Worm (Caenorhabditis elegans) whole organism, L2 larva: ENCODE data around the gene pigm-1.

Experiments used
- C34F6.9 ChIP-seq: fragments of 150-350 bp; optimal IDR thresholded peaks from 2 replicates; lab custom pipeline; 2014; ENCODE audit warnings: missing biosample characterization, missing genetic modification characterization
- F13H6.1 ChIP-seq: sonication (generic microtip); optimal IDR thresholded peaks from 2 replicates; lab custom pipeline; 2016; ENCODE audit warnings: missing genetic modification characterization, missing compliant biosample characterization
- ZK546.5 ChIP-seq: sonication (generic microtip); optimal IDR thresholded peaks from 2 replicates; lab custom pipeline; 2017; ENCODE audit warnings: missing biosample characterization, missing genetic modification characterization
- alr-1 ChIP-seq: fragments of 150-350 bp; optimal IDR thresholded peaks from 2 replicates; lab custom pipeline; 2014; ENCODE audit warnings: missing biosample characterization, missing genetic modification characterization
- aly-2 ChIP-seq: fragments of 150-350 bp; optimal IDR thresholded peaks from 2 replicates; lab custom pipeline; 2014; ENCODE audit warnings: missing biosample characterization, missing genetic modification characterization
- ama-1 ChIP-seq: fragments of 150-350 bp; optimal IDR thresholded peaks from 2 replicates; lab custom pipeline; 2018; ENCODE audit warnings: inconsistent platforms
- blmp-1 ChIP-seq: sonication (generic microtip); optimal IDR thresholded peaks from 2 replicates; lab custom pipeline; 2017; ENCODE audit warnings: missing genetic modification characterization, mild to moderate bottlenecking, missing compliant biosample characterization, antibody characterized with exemption, moderate library complexity; ENCODE audit not compliant: insufficient read depth
- ceh-16 ChIP-seq: fragments of 150-350 bp; optimal IDR thresholded peaks from 2 replicates; lab custom pipeline; 2014; ENCODE audit warnings: missing biosample characterization, missing genetic modification characterization
- ceh-82 ChIP-seq: fragments of 150-350 bp; optimal IDR thresholded peaks from 2 replicates; lab custom pipeline; 2014; ENCODE audit warnings: missing biosample characterization, missing genetic modification characterization
- crh-2 ChIP-seq: sonication (generic microtip); optimal IDR thresholded peaks from 2 replicates; lab custom pipeline; 2017; ENCODE audit warnings: missing biosample characterization, missing genetic modification characterization
- dmd-4 ChIP-seq: sonication (generic microtip); optimal IDR thresholded peaks from 2 replicates; lab custom pipeline; 2017; ENCODE audit warnings: missing biosample characterization, missing genetic modification characterization
- egl-27 ChIP-seq: sonication (generic microtip); optimal IDR thresholded peaks from 3 replicates; lab custom pipeline; 2017; ENCODE audit warnings: missing biosample characterization, missing genetic modification reagents, missing genetic modification characterization
- elt-1 ChIP-seq: fragments of 150-350 bp; optimal IDR thresholded peaks from 2 replicates; lab custom pipeline; 2014; ENCODE audit warnings: missing biosample characterization, missing genetic modification characterization
- fos-1 ChIP-seq: fragments of 150-350 bp; optimal IDR thresholded peaks from 2 replicates; lab custom pipeline; 2014; ENCODE audit warnings: missing biosample characterization, missing genetic modification characterization
- gmeb-1 ChIP-seq: fragments of 150-350 bp; optimal IDR thresholded peaks from 2 replicates; lab custom pipeline; 2014; ENCODE audit warnings: missing biosample characterization, missing genetic modification characterization
- lin-11 ChIP-seq: fragments of 150-350 bp; sonication (generic microtip); optimal IDR thresholded peaks from 2 replicates; lab custom pipeline; 2014; ENCODE audit warnings: missing biosample characterization, missing genetic modification characterization, inconsistent platforms, mixed read lengths
- lin-13 ChIP-seq: fragments of 150-350 bp; optimal IDR thresholded peaks from 2 replicates; lab custom pipeline; 2014; ENCODE audit warnings: missing biosample characterization, missing genetic modification reagents, missing genetic modification characterization
- lin-39 ChIP-seq: fragments of 150-350 bp; optimal IDR thresholded peaks from 2 replicates; lab custom pipeline; 2014; ENCODE audit warnings: missing biosample characterization, missing genetic modification reagents, missing genetic modification characterization
- lsy-2 ChIP-seq, 2 experiments: fragments of 150-350 bp in 1 of 2; sonication (generic microtip) in 1 of 2; optimal IDR thresholded peaks; 2 replicates each; lab custom pipeline; 2014 to 2017; ENCODE audit warnings: missing biosample characterization in 2 of 2, missing genetic modification characterization in 2 of 2
- mab-5 ChIP-seq: fragments of 150-350 bp; optimal IDR thresholded peaks from 2 replicates; lab custom pipeline; 2014; ENCODE audit warnings: missing biosample characterization, missing genetic modification characterization
- nhr-10 ChIP-seq: sonication (generic microtip); optimal IDR thresholded peaks from 2 replicates; lab custom pipeline; 2017; ENCODE audit warnings: missing biosample characterization, missing genetic modification characterization
- nhr-12 ChIP-seq: fragments of 150-350 bp; optimal IDR thresholded peaks from 2 replicates; lab custom pipeline; 2014; ENCODE audit warnings: missing biosample characterization, missing genetic modification characterization
- nhr-129 ChIP-seq: fragments of 150-350 bp; optimal IDR thresholded peaks from 2 replicates; lab custom pipeline; 2014; ENCODE audit warnings: missing biosample characterization, missing genetic modification characterization
- nhr-23 ChIP-seq: fragments of 150-350 bp; optimal IDR thresholded peaks from 2 replicates; lab custom pipeline; 2014; ENCODE audit warnings: missing biosample characterization, missing genetic modification reagents, missing genetic modification characterization
- nhr-237 ChIP-seq: fragments of 150-350 bp; optimal IDR thresholded peaks from 2 replicates; lab custom pipeline; 2014; ENCODE audit warnings: missing biosample characterization, missing genetic modification characterization
- nhr-6 ChIP-seq: fragments of 150-350 bp; optimal IDR thresholded peaks from 2 replicates; lab custom pipeline; 2014; ENCODE audit warnings: missing biosample characterization, missing genetic modification characterization
- peb-1 ChIP-seq: fragments of 150-350 bp; optimal IDR thresholded peaks from 2 replicates; lab custom pipeline; 2014; ENCODE audit warnings: missing biosample characterization, missing genetic modification characterization
- sem-4 ChIP-seq: fragments of 150-350 bp; optimal IDR thresholded peaks from 2 replicates; lab custom pipeline; 2014; ENCODE audit warnings: missing biosample characterization, missing genetic modification reagents, missing genetic modification characterization
- skn-1 ChIP-seq: sonication (generic microtip); optimal IDR thresholded peaks from 2 replicates; lab custom pipeline; 2017; ENCODE audit warnings: missing biosample characterization, missing genetic modification characterization
- sma-3 ChIP-seq: sonication (generic microtip); optimal IDR thresholded peaks from 2 replicates; lab custom pipeline; 2016; ENCODE audit warnings: missing genetic modification reagents, missing genetic modification characterization, missing compliant biosample characterization
- snpc-4 ChIP-seq: fragments of 150-350 bp; optimal IDR thresholded peaks from 2 replicates; lab custom pipeline; 2014; ENCODE audit warnings: missing biosample characterization, missing genetic modification characterization
- unc-39 ChIP-seq: fragments of 150-350 bp; optimal IDR thresholded peaks from 2 replicates; lab custom pipeline; 2014; ENCODE audit warnings: missing biosample characterization, missing genetic modification characterization
- unc-55 ChIP-seq: fragments of 150-350 bp; sonication (generic microtip); optimal IDR thresholded peaks from 3 replicates; lab custom pipeline; 2014; ENCODE audit warnings: missing biosample characterization, missing genetic modification reagents, missing genetic modification characterization
- unc-62 ChIP-seq: fragments of 150-350 bp; optimal IDR thresholded peaks from 2 replicates; lab custom pipeline; 2014; ENCODE audit warnings: missing biosample characterization, missing genetic modification reagents, missing genetic modification characterization
- zag-1 ChIP-seq: fragments of 150-350 bp; optimal IDR thresholded peaks from 2 replicates; lab custom pipeline; 2014; ENCODE audit warnings: missing biosample characterization, missing genetic modification characterization
- ztf-1 ChIP-seq: fragments of 200-800 bp; sonication (Bioruptor generic); conservative IDR thresholded peaks from 2 replicates; pipeline ENCODE4 v1.3.6; 2022; ENCODE audit warnings: missing genetic modification characterization, missing compliant biosample characterization
- ztf-11 ChIP-seq: sonication (generic microtip); optimal IDR thresholded peaks from 2 replicates; lab custom pipeline; 2017; ENCODE audit warnings: missing biosample characterization, missing genetic modification characterization
- ztf-4 ChIP-seq: fragments of 150-350 bp; optimal IDR thresholded peaks from 2 replicates; lab custom pipeline; 2014; ENCODE audit warnings: missing biosample characterization, missing genetic modification characterization

The pigm-1 gene

ce11 chrII:11345570-11346029, 2.6 kb upstream of the pigm-1 start, which contains the start of gene nduf-11 (continued):
- peak; percentile 10 for TF ChIP-seq ZK546.5 (tag; lab: Kevin White, UChicago)
- TF ChIP-seq nhr-10 (tag; lab: Kevin White, UChicago) = peak; percentile 58
- peak; percentile 13 for TF ChIP-seq ceh-82 (tag; lab: Kevin White, UChicago)
- TF ChIP-seq elt-1 (tag; lab: Kevin White, UChicago) = no peak
- no peak for TF ChIP-seq ztf-11 (tag; lab: Kevin White, UChicago)
- no peak for TF ChIP-seq nhr-23 (tag; lab: Kevin White, UChicago)
- peak; percentile 69 for TF ChIP-seq nhr-129 (tag; lab: Kevin White, UChicago)
- TF ChIP-seq lin-11 (tag; lab: Kevin White, UChicago) = peak; percentile 67
- no peak for TF ChIP-seq peb-1 (tag; lab: Kevin White, UChicago)
- peak; percentile 55 for TF ChIP-seq nhr-237 (tag; lab: Kevin White, UChicago)
- peak; percentile 84 for TF ChIP-seq sma-3 (GFP tag; lab: Kevin White, UChicago)
- TF ChIP-seq ceh-16 (tag; lab: Kevin White, UChicago) = no peak
- no peak for TF ChIP-seq unc-39 (tag; lab: Kevin White, UChicago)
- TF ChIP-seq lin-13 = peak; percentile 85
- no peak for TF ChIP-seq lin-39
- no peak for TF ChIP-seq unc-62 (GFP tag; lab: Kevin White, UChicago)
- peak; percentile 99 for TF ChIP-seq gmeb-1
- no peak for TF ChIP-seq blmp-1 (tag; lab: Kevin White, UChicago)
- TF ChIP-seq F13H6.1 = peak; percentile 81
- no peak for TF ChIP-seq nhr-12
- no peak for TF ChIP-seq aly-2 (tag; lab: Kevin White, UChicago)
- TF ChIP-seq ztf-1 (GFP tag; lab: Robert Waterston, UW) = no peak
- TF ChIP-seq fos-1 (tag; lab: Kevin White, UChicago) = peak; percentile 59
- TF ChIP-seq, all 48 proteins: peak for 28

- TF ChIP-seq mab-5 (tag; lab: Kevin White, UChicago) = no peak
- no peak for TF ChIP-seq ZK546.5 (tag; lab: Kevin White, UChicago)
- TF ChIP-seq zag-1 (tag; lab: Kevin White, UChicago) = no peak
- TF ChIP-seq sem-4 (tag; lab: Kevin White, UChicago) = no peak
- TF ChIP-seq lin-39 = no peak
- TF ChIP-seq snpc-4 (tag; lab: Kevin White, UChicago) = no peak
- no peak for TF ChIP-seq unc-39 (tag; lab: Kevin White, UChicago)
- TF ChIP-seq fos-1 (tag; lab: Kevin White, UChicago) = no peak
Measured at ce11 chrII:11349892-11350291, 1.6 kb downstream of the pigm-1 start, which contains the start of gene dph-5. dph-5 (plus strand) TSS chrII:11350192.

ce11 chrII:11351599-11351998, 3.4 kb downstream of the pigm-1 start, which contains the start of gene clh-2:
clh-2 (plus strand) TSS chrII:11351899.
- TF ChIP-seq sma-3 (GFP tag; lab: Kevin White, UChicago) (no peak), crh-2 (tag; lab: Kevin White, UChicago) (no peak), nhr-6 (no peak), ama-1 (no peak), alr-1 (tag; lab: Kevin White, UChicago) (no peak), peb-1 (tag; lab: Kevin White, UChicago) (no peak), zag-1 (tag; lab: Kevin White, UChicago) (no peak), lsy-2 (tag; optimal IDR thresholded peaks at IDR 0.05; lab: Kevin White, UChicago) (no peak)

- TF ChIP-seq dmd-4 (tag; lab: Kevin White, UChicago) (no peak), egl-27 (tag; lab: Kevin White, UChicago) (no peak)
- TF ChIP-seq, all 48 proteins: peak for 0
Measured at ce11 chrII:11353471-11353870, 5.2 kb downstream of the pigm-1 start.

ce11 chrII:11361751-11362150, 13.5 kb downstream of the pigm-1 start:
- TF ChIP-seq skn-1 (tag; lab: Kevin White, UChicago) (no peak), alr-1 (tag; lab: Kevin White, UChicago) (no peak), unc-55 (GFP tag; lab: Kevin White, UChicago) (no peak), ztf-1 (GFP tag; lab: Robert Waterston, UW) (no peak), ztf-4 (tag; lab: Kevin White, UChicago) (no peak), nhr-23 (tag; lab: Kevin White, UChicago) (no peak), C34F6.9 (tag; lab: Kevin White, UChicago) (no peak), peb-1 (tag; lab: Kevin White, UChicago) (no peak)
